Fruit fly (Drosophila melanogaster): ENCODE results near the gene CaMKI.

dm6 chr4:406330-406729 lies 39.0 kb upstream of the CaMKI start:
- TF ChIP-seq Sin3A (optimal IDR thresholded peaks at IDR 0.05) (no peak), psq (optimal IDR thresholded peaks at IDR 0.05) (no peak), Myc (optimal IDR thresholded peaks at IDR 0.05) (no peak)

Measured in Kc167 (cell line).